Worm (Caenorhabditis elegans) whole organism, L3 larva: ENCODE results near the gene gpcp-2.

ENCODE experiments used
- R02D3.7 ChIP-seq: fragments of 150-350 bp; optimal IDR thresholded peaks from 2 replicates; lab custom pipeline; 2014; ENCODE audit warnings: missing biosample characterization, missing genetic modification characterization
- ZK546.5 ChIP-seq: sonication (generic microtip); optimal IDR thresholded peaks from 2 replicates; lab custom pipeline; 2017; ENCODE audit warnings: missing biosample characterization, missing genetic modification characterization
- aly-2 ChIP-seq: fragments of 150-350 bp; optimal IDR thresholded peaks from 2 replicates; lab custom pipeline; 2014; ENCODE audit warnings: missing biosample characterization, missing genetic modification characterization
- ama-1 ChIP-seq: fragments of 150-350 bp; optimal IDR thresholded peaks from 2 replicates; lab custom pipeline; 2018
- ceh-16 ChIP-seq: sonication (generic microtip); optimal IDR thresholded peaks from 2 replicates; lab custom pipeline; 2017; ENCODE audit warnings: missing biosample characterization, missing genetic modification characterization
- ceh-28 ChIP-seq: fragments of 150-350 bp; optimal IDR thresholded peaks from 2 replicates; lab custom pipeline; 2014; ENCODE audit warnings: missing biosample characterization, missing genetic modification reagents, missing genetic modification characterization
- ceh-82 ChIP-seq: fragments of 150-350 bp; optimal IDR thresholded peaks from 2 replicates; lab custom pipeline; 2014; ENCODE audit warnings: missing biosample characterization, missing genetic modification characterization
- ceh-9 ChIP-seq: sonication (generic microtip); optimal IDR thresholded peaks from 2 replicates; lab custom pipeline; 2018; ENCODE audit warnings: missing biosample characterization, missing genetic modification characterization
- daf-12 ChIP-seq: fragments of 150-350 bp; optimal IDR thresholded peaks from 2 replicates; lab custom pipeline; 2014; ENCODE audit warnings: missing biosample characterization, missing genetic modification reagents, missing genetic modification characterization
- egl-27 ChIP-seq: sonication (generic microtip); optimal IDR thresholded peaks from 4 replicates; lab custom pipeline; 2017; ENCODE audit warnings: missing biosample characterization, missing genetic modification reagents, missing genetic modification characterization
- egl-5 ChIP-seq: fragments of 150-350 bp; optimal IDR thresholded peaks from 2 replicates; lab custom pipeline; 2017; ENCODE audit warnings: missing biosample characterization, missing genetic modification reagents, missing genetic modification characterization, inconsistent platforms
- elt-2 ChIP-seq: sonication (generic microtip); optimal IDR thresholded peaks from 2 replicates; lab custom pipeline; 2016; ENCODE audit warnings: missing genetic modification reagents, mild to moderate bottlenecking, missing genetic modification characterization, missing compliant biosample characterization
- elt-3 ChIP-seq, 3 experiments: fragments of 150-350 bp in 1 of 3; sonication (generic microtip) in 2 of 3; optimal IDR thresholded peaks; 2 replicates in 2 of 3; 4 replicates in 1 of 3; lab custom pipeline; 2014 to 2017; ENCODE audit warnings: missing biosample characterization in 3 of 3, missing genetic modification characterization in 3 of 3
- eor-1 ChIP-seq, 2 experiments: fragments of 150-350 bp; optimal IDR thresholded peaks; 2 replicates each; lab custom pipeline; 2014 to 2018; ENCODE audit warnings: missing biosample characterization in 2 of 2, missing genetic modification characterization in 2 of 2
- fkh-10 ChIP-seq: sonication (generic microtip); optimal IDR thresholded peaks from 2 replicates; lab custom pipeline; 2017; ENCODE audit warnings: missing biosample characterization, missing genetic modification reagents, missing genetic modification characterization
- fkh-2 ChIP-seq: fragments of 150-350 bp; optimal IDR thresholded peaks from 2 replicates; lab custom pipeline; 2014; ENCODE audit warnings: missing biosample characterization, missing genetic modification reagents, missing genetic modification characterization
- jun-1 ChIP-seq: fragments of 150-350 bp; optimal IDR thresholded peaks from 2 replicates; lab custom pipeline; 2014; ENCODE audit warnings: missing biosample characterization, missing genetic modification reagents, missing genetic modification characterization
- lin-39 ChIP-seq: fragments of 150-350 bp; optimal IDR thresholded peaks from 2 replicates; lab custom pipeline; 2018; ENCODE audit warnings: missing biosample characterization, missing genetic modification reagents, missing genetic modification characterization
- lsy-12 ChIP-seq: sonication (generic microtip); optimal IDR thresholded peaks from 2 replicates; lab custom pipeline; 2016; ENCODE audit warnings: mild to moderate bottlenecking, missing genetic modification characterization, missing compliant biosample characterization
- mdl-1 ChIP-seq: fragments of 150-350 bp; optimal IDR thresholded peaks from 2 replicates; lab custom pipeline; 2014; ENCODE audit warnings: missing biosample characterization, missing genetic modification characterization
- nfya-1 ChIP-seq: sonication (generic microtip); optimal IDR thresholded peaks from 2 replicates; lab custom pipeline; 2017; ENCODE audit warnings: missing genetic modification characterization, mild to moderate bottlenecking, missing compliant biosample characterization, antibody characterized with exemption, moderate library complexity; ENCODE audit not compliant: insufficient read depth
- nhr-11 ChIP-seq: fragments of 150-350 bp; optimal IDR thresholded peaks from 2 replicates; lab custom pipeline; 2014; ENCODE audit warnings: missing biosample characterization, missing genetic modification characterization
- nhr-12 ChIP-seq: fragments of 150-350 bp; optimal IDR thresholded peaks from 2 replicates; lab custom pipeline; 2014; ENCODE audit warnings: missing biosample characterization, missing genetic modification characterization
- nhr-23 ChIP-seq: fragments of 150-350 bp; optimal IDR thresholded peaks from 2 replicates; lab custom pipeline; 2014; ENCODE audit warnings: missing biosample characterization, missing genetic modification reagents, missing genetic modification characterization
- nhr-237 ChIP-seq: fragments of 150-350 bp; optimal IDR thresholded peaks from 2 replicates; lab custom pipeline; 2014; ENCODE audit warnings: missing biosample characterization, missing genetic modification characterization
- nhr-25 ChIP-seq: sonication (generic microtip); optimal IDR thresholded peaks from 2 replicates; lab custom pipeline; 2017; ENCODE audit warnings: missing biosample characterization, missing genetic modification characterization
- nhr-28 ChIP-seq: fragments of 150-350 bp; optimal IDR thresholded peaks from 2 replicates; lab custom pipeline; 2014; ENCODE audit warnings: missing biosample characterization, missing genetic modification characterization
- nhr-43 ChIP-seq: sonication (generic microtip); optimal IDR thresholded peaks from 2 replicates; lab custom pipeline; 2016; ENCODE audit warnings: mild to moderate bottlenecking, missing genetic modification characterization, missing compliant biosample characterization; ENCODE audit not compliant: poor library complexity, severe bottlenecking
- nhr-67 ChIP-seq: fragments of 150-350 bp; optimal IDR thresholded peaks from 2 replicates; lab custom pipeline; 2014; ENCODE audit warnings: missing biosample characterization, missing genetic modification characterization
- nhr-76 ChIP-seq: fragments of 150-350 bp; sonication (generic microtip); optimal IDR thresholded peaks from 5 replicates; lab custom pipeline; 2014; ENCODE audit warnings: missing biosample characterization, missing genetic modification characterization
- nhr-77 ChIP-seq: fragments of 150-350 bp; optimal IDR thresholded peaks from 2 replicates; lab custom pipeline; 2014; ENCODE audit warnings: missing biosample characterization, missing genetic modification characterization
- pha-4 ChIP-seq: fragments of 150-350 bp; optimal IDR thresholded peaks from 2 replicates; lab custom pipeline; 2014; ENCODE audit warnings: missing biosample characterization, missing genetic modification reagents, missing genetic modification characterization
- pqm-1 ChIP-seq: fragments of 150-350 bp; optimal IDR thresholded peaks from 2 replicates; lab custom pipeline; 2017; ENCODE audit warnings: missing biosample characterization, missing genetic modification characterization, inconsistent platforms
- sea-2 ChIP-seq: fragments of 150-350 bp; sonication (generic microtip); optimal IDR thresholded peaks from 4 replicates; lab custom pipeline; 2014; ENCODE audit warnings: missing biosample characterization, missing genetic modification reagents, missing genetic modification characterization
- skn-1 ChIP-seq: fragments of 150-350 bp; optimal IDR thresholded peaks from 2 replicates; lab custom pipeline; 2014; ENCODE audit warnings: missing biosample characterization, missing genetic modification characterization
- tbx-2 ChIP-seq: sonication (generic microtip); optimal IDR thresholded peaks from 2 replicates; lab custom pipeline; 2016; ENCODE audit warnings: mild to moderate bottlenecking, missing genetic modification characterization, missing compliant biosample characterization
- unc-62 ChIP-seq: fragments of 150-350 bp; sonication (generic microtip); optimal IDR thresholded peaks from 4 replicates; lab custom pipeline; 2014; ENCODE audit warnings: missing biosample characterization, missing genetic modification reagents, missing genetic modification characterization
- zag-1 ChIP-seq: fragments of 150-350 bp; optimal IDR thresholded peaks from 2 replicates; lab custom pipeline; 2014; ENCODE audit warnings: missing biosample characterization, missing genetic modification characterization
- ztf-11 ChIP-seq: fragments of 150-350 bp; optimal IDR thresholded peaks from 2 replicates; lab custom pipeline; 2014; ENCODE audit warnings: missing biosample characterization, missing genetic modification characterization
- ztf-4 ChIP-seq: fragments of 150-350 bp; optimal IDR thresholded peaks from 2 replicates; lab custom pipeline; 2014; ENCODE audit warnings: missing biosample characterization, missing genetic modification characterization

gpcp-2 gene

DNA sequence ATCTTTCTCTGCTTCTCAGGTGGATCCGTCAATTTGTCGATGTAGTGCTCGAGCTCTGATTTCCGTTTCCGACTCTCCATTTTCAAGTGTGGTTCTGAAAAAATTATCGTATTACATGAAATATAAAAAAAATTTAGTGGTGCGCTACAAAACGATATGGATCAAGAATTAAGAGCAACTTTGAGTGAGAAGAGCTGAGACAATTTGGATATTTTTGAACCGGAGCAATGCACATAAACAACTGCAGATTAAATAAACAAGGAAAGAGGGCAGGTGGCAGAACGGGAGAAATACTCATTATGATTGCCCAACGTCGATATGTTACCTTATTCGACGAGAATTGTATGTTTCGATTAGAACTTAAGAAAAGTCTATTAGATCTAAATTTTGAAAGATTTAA, 45.5 kb downstream of the gpcp-2 start, which contains the start of gene swsn-7:
Gene swsn-7, minus strand, starts transcription at position 101 of the 400 bp plus-strand sequence.
- TF ChIP-seq nhr-25 (tag; lab: Kevin White, UChicago) (no peak), pqm-1 (tag; lab: Kevin White, UChicago) (no peak), nhr-12 (tag; lab: Kevin White, UChicago) (no peak), elt-2 (tag; lab: Kevin White, UChicago) (no peak), nfya-1 (tag; lab: Kevin White, UChicago) (no peak), elt-3 (tag; optimal IDR thresholded peaks at IDR 0.05; lab: Kevin White, UChicago) (no peak), nhr-11 (no peak), ceh-82 (tag; lab: Kevin White, UChicago) (no peak), R02D3.7 (tag; lab: Kevin White, UChicago) (no peak), fkh-2 (tag; lab: Kevin White, UChicago) (no peak), zag-1 (tag; lab: Kevin White, UChicago) (no peak), pha-4 (no peak), sea-2 (GFP tag; lab: Kevin White, UChicago) (no peak), eor-1 (tag; optimal IDR thresholded peaks at IDR 0.05; lab: Kevin White, UChicago) (no peak), ceh-9 (tag; lab: Kevin White, UChicago) (no peak), ztf-11 (tag; lab: Kevin White, UChicago) (no peak), nhr-237 (tag; lab: Kevin White, UChicago) (no peak), nhr-28 (tag; lab: Kevin White, UChicago) (no peak), fkh-10 (GFP tag; lab: Kevin White, UChicago) (no peak), unc-62 (GFP tag; lab: Kevin White, UChicago) (no peak)
- TF ChIP-seq, all 47 proteins: peak for 0

- TF ChIP-seq lin-39 (tag; lab: Kevin White, UChicago): no peak
- TF ChIP-seq elt-3 (tag; optimal IDR thresholded peaks at IDR 0.05; lab: Kevin White, UChicago): no peak
- no peak for TF ChIP-seq sea-2 (GFP tag; lab: Kevin White, UChicago)
- TF ChIP-seq lsy-12 (tag; lab: Kevin White, UChicago): no peak
- no peak for TF ChIP-seq nhr-23 (tag; lab: Kevin White, UChicago)
- TF ChIP-seq fkh-10 (GFP tag; lab: Kevin White, UChicago): no peak
- TF ChIP-seq nhr-237 (tag; lab: Kevin White, UChicago): no peak
- no peak for TF ChIP-seq nhr-67 (tag; lab: Kevin White, UChicago)
- TF ChIP-seq R02D3.7 (tag; lab: Kevin White, UChicago): no peak
- TF ChIP-seq, all 47 proteins: peak for 0
Observed at ce11 chrII:8022461-8022860, 50.7 kb downstream of the gpcp-2 start, which contains the start of gene hda-2. Gene hda-2, minus strand, starts transcription at chrII:8022561.

- no peak for TF ChIP-seq jun-1
- no peak for TF ChIP-seq nhr-28 (tag; lab: Kevin White, UChicago)
- TF ChIP-seq nhr-237 (tag; lab: Kevin White, UChicago): no peak
- peak; percentile 6 for TF ChIP-seq nhr-23 (tag; lab: Kevin White, UChicago)
- no peak for TF ChIP-seq sea-2 (GFP tag; lab: Kevin White, UChicago)
- TF ChIP-seq zag-1 (tag; lab: Kevin White, UChicago): no peak
- TF ChIP-seq ceh-82 (tag; lab: Kevin White, UChicago): no peak
- TF ChIP-seq ama-1: peak; percentile 42
- TF ChIP-seq elt-2 (tag; lab: Kevin White, UChicago): peak; percentile 6
- TF ChIP-seq nhr-77 (tag; lab: Kevin White, UChicago): no peak
- TF ChIP-seq ceh-28: no peak
- no peak for TF ChIP-seq ceh-16 (tag; lab: Kevin White, UChicago)
- no peak for TF ChIP-seq egl-5 (tag; lab: Kevin White, UChicago)
- no peak for TF ChIP-seq aly-2 (tag; lab: Kevin White, UChicago)
- peak; percentile 21 for TF ChIP-seq nhr-25 (tag; lab: Kevin White, UChicago)
- no peak for TF ChIP-seq mdl-1
- no peak for TF ChIP-seq daf-12 (tag; lab: Kevin White, UChicago)
- TF ChIP-seq eor-1 (tag; optimal IDR thresholded peaks at IDR 0.05; lab: Kevin White, UChicago): no peak
- TF ChIP-seq ztf-4: peak; percentile 73
- no peak for TF ChIP-seq tbx-2 (tag; lab: Kevin White, UChicago)
- TF ChIP-seq elt-3 (tag; optimal IDR thresholded peaks at IDR 0.05; lab: Kevin White, UChicago): no peak
- TF ChIP-seq ZK546.5: no peak
- no peak for TF ChIP-seq nhr-67 (tag; lab: Kevin White, UChicago)
- no peak for TF ChIP-seq pqm-1 (tag; lab: Kevin White, UChicago)
- peak; percentile 34 for TF ChIP-seq nhr-43 (tag; lab: Kevin White, UChicago)
- no peak for TF ChIP-seq skn-1 (tag; lab: Kevin White, UChicago)
- no peak for TF ChIP-seq fkh-2 (tag; lab: Kevin White, UChicago)
- no peak for TF ChIP-seq nhr-76 (tag; lab: Kevin White, UChicago)
- no peak for TF ChIP-seq egl-27 (tag; lab: Kevin White, UChicago)
- TF ChIP-seq unc-62 (GFP tag; lab: Kevin White, UChicago): no peak
- TF ChIP-seq fkh-10 (GFP tag; lab: Kevin White, UChicago): no peak
- TF ChIP-seq, all 47 proteins: peak for 6
Observed at ce11 chrII:8020580-8021044, 52.6 kb downstream of the gpcp-2 start.
